Worm (Caenorhabditis elegans): ENCODE results near the gene Y105C5B.18.

ce11 chrIV:15926746-15927145, 37.7 kb upstream of the Y105C5B.18 start, which contains the start of gene Y105C5B.8:
- TF ChIP-seq tbx-2 (tag; optimal IDR thresholded peaks at IDR 0.05) (no peak), dpl-1 (GFP tag; optimal IDR thresholded peaks at IDR 0.05) (no peak), ceh-8 (GFP tag; optimal IDR thresholded peaks at IDR 0.05) (no peak), ceh-82 (tag; optimal IDR thresholded peaks at IDR 0.05) (no peak), alr-1 (tag; optimal IDR thresholded peaks at IDR 0.05; ENCODE audit: borderline replicate concordance) (no peak), lin-14 (GFP tag; optimal IDR thresholded peaks at IDR 0.05) (no peak), hpl-2 (GFP tag; optimal IDR thresholded peaks at IDR 0.05) (no peak), nhr-237 (tag; optimal IDR thresholded peaks at IDR 0.05) (no peak)

Measured in whole organism, L1 larva.